Worm (Caenorhabditis elegans) whole organism, late embryonic: ENCODE results near the gene wdr-5.3.

ENCODE experiments used
- K02D7.2 ChIP-seq: sonication (generic microtip); optimal IDR thresholded peaks from 2 replicates; lab custom pipeline; 2017; ENCODE audit warnings: mild to moderate bottlenecking, missing genetic modification characterization, missing compliant biosample characterization
- T23F11.4 ChIP-seq: fragments of 200-800 bp; sonication (Bioruptor generic); optimal IDR thresholded peaks from 2 replicates; lab custom pipeline; 2018; ENCODE audit warnings: mild to moderate bottlenecking, missing genetic modification characterization, missing compliant biosample characterization
- Y22D7AL.16 ChIP-seq: sonication (generic microtip); optimal IDR thresholded peaks from 2 replicates; lab custom pipeline; 2016; ENCODE audit warnings: missing genetic modification characterization, missing compliant biosample characterization
- ahr-1 ChIP-seq: sonication (generic microtip); optimal IDR thresholded peaks from 2 replicates; lab custom pipeline; 2016; ENCODE audit warnings: missing genetic modification characterization, missing compliant biosample characterization
- ceh-14 ChIP-seq: sonication (generic microtip); optimal IDR thresholded peaks from 2 replicates; lab custom pipeline; 2016; ENCODE audit warnings: missing genotype, missing genetic modification characterization, missing compliant biosample characterization
- ceh-18 ChIP-seq: sonication (generic microtip); optimal IDR thresholded peaks from 2 replicates; lab custom pipeline; 2016; ENCODE audit warnings: missing genetic modification characterization, missing compliant biosample characterization
- ceh-19 ChIP-seq: fragments of 200-800 bp; sonication (Bioruptor generic); optimal IDR thresholded peaks from 2 replicates; lab custom pipeline; 2018; ENCODE audit warnings: mild to moderate bottlenecking, missing genetic modification characterization, missing compliant biosample characterization
- ceh-22 ChIP-seq: sonication (generic microtip); optimal IDR thresholded peaks from 2 replicates; lab custom pipeline; 2017; ENCODE audit warnings: missing biosample characterization, missing genetic modification characterization
- ceh-30 ChIP-seq: fragments of 150-350 bp; optimal IDR thresholded peaks from 2 replicates; lab custom pipeline; 2014; ENCODE audit warnings: missing biosample characterization, missing genetic modification characterization
- ceh-31 ChIP-seq: sonication (generic microtip); optimal IDR thresholded peaks from 2 replicates; lab custom pipeline; 2016; ENCODE audit warnings: missing genetic modification characterization, missing compliant biosample characterization
- ceh-48 ChIP-seq: sonication (generic microtip); optimal IDR thresholded peaks from 2 replicates; lab custom pipeline; 2016; ENCODE audit warnings: missing genetic modification characterization, inconsistent platforms, missing compliant biosample characterization
- ceh-6 ChIP-seq: fragments of 200-800 bp; sonication (Bioruptor generic); optimal IDR thresholded peaks from 2 replicates; lab custom pipeline; 2018; ENCODE audit warnings: mild to moderate bottlenecking, missing genetic modification characterization, missing compliant biosample characterization
- che-1 ChIP-seq: sonication (generic microtip); optimal IDR thresholded peaks from 2 replicates; lab custom pipeline; 2016; ENCODE audit warnings: mild to moderate bottlenecking, missing genetic modification characterization, missing compliant biosample characterization
- dmd-4 ChIP-seq: sonication (generic microtip); optimal IDR thresholded peaks from 2 replicates; lab custom pipeline; 2016; ENCODE audit warnings: borderline replicate concordance, missing genetic modification characterization, missing compliant biosample characterization
- dve-1 ChIP-seq: sonication (generic microtip); optimal IDR thresholded peaks from 2 replicates; lab custom pipeline; 2017; ENCODE audit warnings: antibody characterized with exemption, mild to moderate bottlenecking, missing genetic modification characterization, missing compliant biosample characterization
- ets-4 ChIP-seq: sonication (generic microtip); optimal IDR thresholded peaks from 2 replicates; lab custom pipeline; 2016; ENCODE audit warnings: missing genetic modification characterization, missing compliant biosample characterization
- fkh-6 ChIP-seq: sonication (generic microtip); optimal IDR thresholded peaks from 2 replicates; lab custom pipeline; 2016; ENCODE audit warnings: missing genetic modification characterization, missing compliant biosample characterization
- hlh-30 ChIP-seq: sonication (generic microtip); optimal IDR thresholded peaks from 2 replicates; lab custom pipeline; 2017; ENCODE audit warnings: antibody characterized with exemption, missing genetic modification characterization, missing compliant biosample characterization; ENCODE audit not compliant: insufficient read depth
- hlh-6 ChIP-seq: sonication (generic microtip); optimal IDR thresholded peaks from 2 replicates; lab custom pipeline; 2016; ENCODE audit warnings: missing genotype, missing genetic modification characterization, missing compliant biosample characterization
- hlh-8 ChIP-seq: sonication (generic microtip); optimal IDR thresholded peaks from 2 replicates; lab custom pipeline; 2016; ENCODE audit warnings: missing genotype, missing genetic modification characterization, missing compliant biosample characterization
- lim-6 ChIP-seq: sonication (generic microtip); optimal IDR thresholded peaks from 2 replicates; lab custom pipeline; 2016; ENCODE audit warnings: missing genetic modification characterization, missing compliant biosample characterization
- lin-11 ChIP-seq: fragments of 200-800 bp; sonication (Bioruptor generic); optimal IDR thresholded peaks from 2 replicates; lab custom pipeline; 2018; ENCODE audit warnings: mild to moderate bottlenecking, missing genetic modification characterization, missing compliant biosample characterization
- nhr-11 ChIP-seq: fragments of 150-350 bp; optimal IDR thresholded peaks from 2 replicates; lab custom pipeline; 2014; ENCODE audit warnings: missing biosample characterization, missing genetic modification characterization
- nhr-232 ChIP-seq: sonication (generic microtip); optimal IDR thresholded peaks from 2 replicates; lab custom pipeline; 2016; ENCODE audit warnings: missing genetic modification characterization, missing compliant biosample characterization
- npax-4 ChIP-seq: sonication (generic microtip); optimal IDR thresholded peaks from 2 replicates; lab custom pipeline; 2016; ENCODE audit warnings: missing genetic modification characterization, missing compliant biosample characterization
- odd-2 ChIP-seq: sonication (generic microtip); optimal IDR thresholded peaks from 2 replicates; lab custom pipeline; 2017; ENCODE audit warnings: antibody characterized with exemption, mild to moderate bottlenecking, missing genetic modification characterization, missing compliant biosample characterization
- pag-3 ChIP-seq: sonication (generic microtip); optimal IDR thresholded peaks from 2 replicates; lab custom pipeline; 2016; ENCODE audit warnings: missing compliant biosample characterization, missing genetic modification characterization, borderline replicate concordance
- pat-9 ChIP-seq: fragments of 200-800 bp; sonication (Bioruptor generic); optimal IDR thresholded peaks from 2 replicates; lab custom pipeline; 2018; ENCODE audit warnings: mild to moderate bottlenecking, missing genetic modification characterization, moderate library complexity, missing compliant biosample characterization
- pros-1 ChIP-seq: fragments of 150-350 bp; optimal IDR thresholded peaks from 2 replicates; lab custom pipeline; 2014; ENCODE audit warnings: missing biosample characterization, missing genetic modification reagents, missing genetic modification characterization
- sdc-2 ChIP-seq: sonication (generic microtip); optimal IDR thresholded peaks from 2 replicates; lab custom pipeline; 2016; ENCODE audit warnings: missing genotype, missing genetic modification characterization, missing compliant biosample characterization
- syd-9 ChIP-seq: sonication (generic microtip); optimal IDR thresholded peaks from 2 replicates; lab custom pipeline; 2016; ENCODE audit warnings: mild to moderate bottlenecking, missing genetic modification characterization, moderate library complexity, missing compliant biosample characterization
- tbx-2 ChIP-seq: sonication (generic microtip); optimal IDR thresholded peaks from 2 replicates; lab custom pipeline; 2016; ENCODE audit warnings: missing genetic modification characterization, missing compliant biosample characterization
- tbx-7 ChIP-seq: sonication (generic microtip); optimal IDR thresholded peaks from 2 replicates; lab custom pipeline; 2016; ENCODE audit warnings: missing genotype, missing genetic modification characterization, missing compliant biosample characterization
- ttx-3 ChIP-seq: sonication (generic microtip); optimal IDR thresholded peaks from 2 replicates; lab custom pipeline; 2016; ENCODE audit warnings: missing genetic modification reagents, missing genetic modification characterization, missing compliant biosample characterization
- unc-3 ChIP-seq, 2 experiments: fragments of 200-800 bp in 1 of 2; sonication (Bioruptor generic) in 1 of 2; sonication (generic microtip) in 1 of 2; conservative IDR thresholded peaks in 1 of 2; optimal IDR thresholded peaks in 1 of 2; 2 replicates each; pipeline versions ENCODE4 v1.3.6 to Lab custom; 2016 to 2022; ENCODE audit warnings: missing compliant biosample characterization in 2 of 2, missing genetic modification characterization in 2 of 2, missing genetic modification reagents in 1 of 2
- zip-5 ChIP-seq: sonication (generic microtip); optimal IDR thresholded peaks from 2 replicates; lab custom pipeline; 2016; ENCODE audit warnings: missing genetic modification characterization, missing compliant biosample characterization

wdr-5.3 gene

ce11 chrV:10716865-10717713, 19.8 kb upstream of the wdr-5.3 start (continued):
- no peak for TF ChIP-seq dve-1 (tag; lab: Kevin White, UChicago)
- no peak for TF ChIP-seq sdc-2 (tag; lab: Kevin White, UChicago)
- peak; percentile 8 for TF ChIP-seq ceh-31 (tag; lab: Kevin White, UChicago)
- TF ChIP-seq ahr-1 (tag; lab: Kevin White, UChicago): no peak
- no peak for TF ChIP-seq zip-5 (tag; lab: Kevin White, UChicago)
- TF ChIP-seq ets-4 (tag; lab: Kevin White, UChicago): no peak
- TF ChIP-seq ceh-22 (tag; lab: Kevin White, UChicago): peak; percentile 58
- TF ChIP-seq Y22D7AL.16 (tag; lab: Kevin White, UChicago): no peak
- TF ChIP-seq tbx-2: peak; percentile 63
- no peak for TF ChIP-seq hlh-6 (tag; lab: Kevin White, UChicago)
- TF ChIP-seq ceh-6 (GFP tag; lab: Kevin White, UChicago): no peak
- TF ChIP-seq hlh-8 (tag; lab: Kevin White, UChicago): no peak
- peak; percentile 28 for TF ChIP-seq T23F11.4 (GFP tag; lab: Kevin White, UChicago)
- TF ChIP-seq ceh-30: no peak
- TF ChIP-seq nhr-11 (tag; lab: Kevin White, UChicago): no peak
- no peak for TF ChIP-seq tbx-7
- TF ChIP-seq K02D7.2 (tag; lab: Kevin White, UChicago): no peak
- peak; percentile 42 for TF ChIP-seq ceh-18 (tag; lab: Kevin White, UChicago)
- no peak for TF ChIP-seq npax-4 (tag; lab: Kevin White, UChicago)
- no peak for TF ChIP-seq lin-11 (tag; lab: Kevin White, UChicago)
- TF ChIP-seq pat-9 (tag; lab: Kevin White, UChicago): no peak
- peak; percentile 53 for TF ChIP-seq hlh-30
- no peak for TF ChIP-seq dmd-4 (tag; lab: Kevin White, UChicago)
- no peak for TF ChIP-seq odd-2 (tag; lab: Kevin White, UChicago)
- no peak for TF ChIP-seq ceh-48
- no peak for TF ChIP-seq lim-6 (tag; lab: Kevin White, UChicago)
- TF ChIP-seq ceh-19 (GFP tag; lab: Kevin White, UChicago): no peak
- no peak for TF ChIP-seq unc-3 (GFP tag; conservative IDR thresholded peaks at IDR 0.05; lab: Robert Waterston, UW)
- TF ChIP-seq unc-3 (tag; optimal IDR thresholded peaks at IDR 0.05; lab: Kevin White, UChicago): no peak
- TF ChIP-seq syd-9 (tag; lab: Kevin White, UChicago): peak; percentile 55
- TF ChIP-seq ttx-3 (tag; lab: Kevin White, UChicago): peak; percentile 20

ce11 chrV:10718037-10718436, 18.9 kb upstream of the wdr-5.3 start:
- TF ChIP-seq nhr-232 (tag; lab: Kevin White, UChicago) (no peak), ceh-48 (no peak), pag-3 (tag; lab: Kevin White, UChicago) (no peak), sdc-2 (tag; lab: Kevin White, UChicago) (no peak), che-1 (tag; lab: Kevin White, UChicago) (no peak), tbx-2 (no peak), ceh-14 (no peak), pros-1 (no peak), nhr-11 (tag; lab: Kevin White, UChicago) (no peak), fkh-6 (no peak)
- TF ChIP-seq, all 69 proteins: peak for 0
